Fruit fly (Drosophila melanogaster) whole organism, embryonic: ENCODE data around the gene CG5861.

Experiments used
- ATbp ChIP-seq: fragments of 200-800 bp; sonication (Bioruptor generic); optimal IDR thresholded peaks from 2 replicates; lab custom pipeline; 2017; ENCODE audit warnings: missing biosample characterization, mild to moderate bottlenecking, missing genetic modification characterization, missing genetic modification reagents
- Awh ChIP-seq: fragments of 200-800 bp; sonication (Bioruptor generic); IDR thresholded peaks from 2 replicates; pipeline ENCODE4, ENCODE4 v1.3.6; 2022; ENCODE audit warnings: missing biosample characterization, missing genetic modification characterization
- CG11560 ChIP-seq: fragments of 200-800 bp; sonication (Bioruptor generic); IDR thresholded peaks from 3 replicates; pipeline ENCODE4 v1.3.6; 2022; ENCODE audit warnings: missing biosample characterization, missing genetic modification characterization
- CG14050 ChIP-seq: fragments of 200-800 bp; sonication (Bioruptor generic); IDR thresholded peaks from 3 replicates; pipeline ENCODE4 v1.3.6; 2022; ENCODE audit warnings: missing biosample characterization, missing genetic modification characterization
- CG14441 ChIP-seq: fragments of 200-800 bp; sonication (Bioruptor generic); IDR thresholded peaks from 2 replicates; pipeline ENCODE4 v1.3.6; 2022; ENCODE audit warnings: missing biosample characterization, missing genetic modification characterization
- CG15073 ChIP-seq: fragments of 200-800 bp; sonication (Bioruptor generic); optimal IDR thresholded peaks from 2 replicates; lab custom pipeline; 2016; ENCODE audit warnings: missing biosample characterization, missing genetic modification characterization
- CG1602 ChIP-seq: fragments of 200-800 bp; sonication (Bioruptor generic); optimal IDR thresholded peaks from 3 replicates; lab custom pipeline; 2016; ENCODE audit warnings: missing biosample characterization, missing genetic modification characterization
- CG17328 ChIP-seq: fragments of 200-800 bp; sonication (Bioruptor generic); IDR thresholded peaks from 2 replicates; pipeline ENCODE4 v1.3.6; 2022; ENCODE audit warnings: missing biosample characterization, missing genetic modification characterization
- CG17829 ChIP-seq: fragments of 200-800 bp; optimal IDR thresholded peaks from 2 replicates; lab custom pipeline; 2019; ENCODE audit warnings: missing biosample characterization, mild to moderate bottlenecking, missing genetic modification characterization, moderate library complexity
- CG18476 ChIP-seq: fragments of 200-800 bp; sonication (Bioruptor generic); optimal IDR thresholded peaks from 2 replicates; lab custom pipeline; 2016; ENCODE audit warnings: missing biosample characterization, mild to moderate bottlenecking, missing genetic modification characterization
- CG2116 ChIP-seq: fragments of 200-800 bp; sonication (Bioruptor generic); optimal IDR thresholded peaks from 3 replicates; lab custom pipeline; 2018; ENCODE audit warnings: missing biosample characterization, mild to moderate bottlenecking, missing genetic modification characterization
- CG2199 ChIP-seq: fragments of 200-800 bp; sonication (Bioruptor generic); IDR thresholded peaks from 3 replicates; pipeline ENCODE4 v1.3.6; 2022; ENCODE audit warnings: missing biosample characterization, missing genetic modification characterization
- CG3407 ChIP-seq: fragments of 200-800 bp; sonication (Bioruptor generic); optimal IDR thresholded peaks from 2 replicates; lab custom pipeline; 2018; ENCODE audit warnings: missing biosample characterization, mild to moderate bottlenecking, missing genetic modification characterization
- CG3838 ChIP-seq: fragments of 200-800 bp; sonication (Bioruptor generic); optimal IDR thresholded peaks from 3 replicates; lab custom pipeline; 2016; ENCODE audit warnings: missing biosample characterization, missing genetic modification characterization
- CG8359 ChIP-seq: fragments of 200-800 bp; sonication (Bioruptor generic); optimal IDR thresholded peaks from 2 replicates; lab custom pipeline; 2017; ENCODE audit warnings: missing biosample characterization, mild to moderate bottlenecking, missing genetic modification characterization, borderline replicate concordance
- Dip2 ChIP-seq: fragments of 200-800 bp; sonication (Bioruptor generic); IDR thresholded peaks from 2 replicates; pipeline ENCODE4 v1.3.6; 2022; ENCODE audit warnings: missing biosample characterization, missing genetic modification characterization
- E2f1 ChIP-seq: fragments of 200-800 bp; sonication (Bioruptor generic); IDR thresholded peaks from 2 replicates; pipeline ENCODE4 v1.3.6; 2022; ENCODE audit warnings: missing biosample characterization, missing genetic modification characterization
- GATAe ChIP-seq: fragments of 200-800 bp; sonication (Bioruptor generic); conservative IDR thresholded peaks from 2 replicates; pipeline ENCODE4 v1.3.6; 2022; ENCODE audit warnings: missing biosample characterization, missing genetic modification characterization
- HLH54F ChIP-seq: fragments of 200-800 bp; sonication (Bioruptor generic); optimal IDR thresholded peaks from 3 replicates; lab custom pipeline; 2016; ENCODE audit warnings: missing biosample characterization, missing genetic modification characterization
- Lhr ChIP-seq: fragments of 200-800 bp; sonication (Bioruptor generic); optimal IDR thresholded peaks from 3 replicates; lab custom pipeline; 2017; ENCODE audit warnings: mild to moderate bottlenecking, missing biosample characterization, missing genetic modification reagents, missing genetic modification characterization
- MTF-1 ChIP-seq: fragments of 200-800 bp; sonication (Bioruptor generic); optimal IDR thresholded peaks from 2 replicates; lab custom pipeline; 2018; ENCODE audit warnings: missing biosample characterization, mild to moderate bottlenecking, missing genetic modification characterization, borderline replicate concordance
- Oli ChIP-seq: fragments of 200-800 bp; sonication (Bioruptor generic); optimal IDR thresholded peaks from 2 replicates; lab custom pipeline; 2018; ENCODE audit warnings: missing biosample characterization, mild to moderate bottlenecking, missing genetic modification characterization, moderate library complexity
- Side ChIP-seq: fragments of 200-800 bp; sonication (Bioruptor generic); optimal IDR thresholded peaks from 2 replicates; lab custom pipeline; 2016; ENCODE audit warnings: missing biosample characterization, missing genetic modification characterization
- Sin3A ChIP-seq: fragments of >200 bp; optimal IDR thresholded peaks from 2 replicates; lab custom pipeline; 2018
- Sry-δ ChIP-seq: fragments of 200-800 bp; sonication (Bioruptor generic); optimal IDR thresholded peaks from 2 replicates; lab custom pipeline; 2016; ENCODE audit warnings: missing biosample characterization, missing genetic modification characterization
- Xrp1 ChIP-seq: fragments of 200-800 bp; sonication (Bioruptor generic); IDR thresholded peaks from 2 replicates; pipeline ENCODE4 v1.3.6; 2022; ENCODE audit warnings: missing biosample characterization, missing genetic modification characterization
- ab ChIP-seq: fragments of 200-800 bp; sonication (Bioruptor generic); optimal IDR thresholded peaks from 2 replicates; lab custom pipeline; 2016; ENCODE audit warnings: missing biosample characterization, missing genetic modification characterization
- ato ChIP-seq: fragments of 200-800 bp; sonication (Bioruptor generic); IDR thresholded peaks from 2 replicates; pipeline ENCODE4 v1.3.6; 2022; ENCODE audit warnings: missing biosample characterization, missing genetic modification characterization; ENCODE audit not compliant: partially characterized antibody
- chif ChIP-seq, 2 experiments: fragments of 200-800 bp; sonication (Bioruptor generic); optimal IDR thresholded peaks; 3 replicates each; lab custom pipeline; 2016; ENCODE audit warnings: missing biosample characterization in 2 of 2, missing genetic modification characterization in 2 of 2
- chm ChIP-seq: fragments of 200-800 bp; sonication (Bioruptor generic); IDR thresholded peaks from 2 replicates; pipeline ENCODE4 v1.3.6; 2022; ENCODE audit warnings: missing biosample characterization, missing genetic modification characterization
- chn ChIP-seq: fragments of 200-800 bp; sonication (Bioruptor generic); optimal IDR thresholded peaks from 2 replicates; lab custom pipeline; 2016; ENCODE audit warnings: missing biosample characterization, missing genetic modification characterization
- crp ChIP-seq, 2 experiments: fragments of 200-800 bp; sonication (Bioruptor generic); optimal IDR thresholded peaks; 2 replicates in 1 of 2; 3 replicates in 1 of 2; lab custom pipeline; 2017; ENCODE audit warnings: missing biosample characterization in 2 of 2, missing genetic modification characterization in 2 of 2, mild to moderate bottlenecking in 1 of 2, moderate library complexity in 1 of 2
- dpn ChIP-seq, 2 experiments: fragments of 200-800 bp; sonication (Bioruptor generic); optimal IDR thresholded peaks; 3 replicates each; lab custom pipeline; 2016; ENCODE audit warnings: missing biosample characterization in 2 of 2, missing genetic modification characterization in 2 of 2
- en ChIP-seq: fragments of 200-800 bp; sonication (Bioruptor generic); optimal IDR thresholded peaks from 2 replicates; lab custom pipeline; 2016; ENCODE audit warnings: missing biosample characterization, missing genetic modification characterization
- esg ChIP-seq: fragments of 200-800 bp; sonication (Bioruptor generic); conservative IDR thresholded peaks from 2 replicates; pipeline ENCODE4 v1.3.6; 2022; ENCODE audit warnings: missing biosample characterization, missing genetic modification characterization
- fd102C ChIP-seq: fragments of 200-800 bp; sonication (Bioruptor generic); optimal IDR thresholded peaks from 2 replicates; lab custom pipeline; 2018; ENCODE audit warnings: missing biosample characterization, mild to moderate bottlenecking, missing genetic modification characterization, moderate library complexity
- fd64A ChIP-seq: fragments of 200-800 bp; sonication (Bioruptor generic); optimal IDR thresholded peaks from 3 replicates; lab custom pipeline; 2018; ENCODE audit warnings: missing biosample characterization, mild to moderate bottlenecking, missing genetic modification characterization
- fu2 ChIP-seq: fragments of 200-800 bp; sonication (Bioruptor generic); optimal IDR thresholded peaks from 2 replicates; lab custom pipeline; 2016; ENCODE audit warnings: missing biosample characterization, missing genetic modification characterization
- inv ChIP-seq: fragments of 200-800 bp; sonication (Bioruptor generic); IDR thresholded peaks from 2 replicates; pipeline ENCODE4 v1.3.6; 2022; ENCODE audit warnings: missing biosample characterization, missing genetic modification characterization; ENCODE audit not compliant: partially characterized antibody
- nerfin-1 ChIP-seq: fragments of 200-800 bp; sonication (Bioruptor generic); optimal IDR thresholded peaks from 3 replicates; lab custom pipeline; 2019; ENCODE audit warnings: missing biosample characterization, mild to moderate bottlenecking, missing genetic modification characterization, moderate library complexity
- phol ChIP-seq: fragments of 200-800 bp; sonication (Bioruptor generic); optimal IDR thresholded peaks from 3 replicates; lab custom pipeline; 2018; ENCODE audit warnings: missing biosample characterization, mild to moderate bottlenecking, missing genetic modification characterization, moderate library complexity
- prd ChIP-seq, 3 experiments: fragments of >200 bp in 2 of 3; fragments of 200-800 bp in 1 of 3; sonication (Bioruptor generic) in 1 of 3; optimal IDR thresholded peaks in 2 of 3; IDR thresholded peaks in 1 of 3; 2 replicates in 2 of 3; 3 replicates in 1 of 3; pipeline versions ENCODE4 v1.3.6 to Lab custom; 2017 to 2022; ENCODE audit warnings: missing biosample characterization in 1 of 3, missing genetic modification characterization in 1 of 3
- ranshi ChIP-seq: fragments of 200-800 bp; sonication (Bioruptor generic); IDR thresholded peaks from 2 replicates; pipeline ENCODE4 v1.3.6; 2022; ENCODE audit warnings: missing biosample characterization, missing genetic modification characterization
- schlank ChIP-seq: fragments of 200-800 bp; sonication (Bioruptor generic); optimal IDR thresholded peaks from 2 replicates; lab custom pipeline; 2018; ENCODE audit warnings: missing biosample characterization, mild to moderate bottlenecking, missing genetic modification characterization
- seq ChIP-seq: fragments of 200-800 bp; sonication (Bioruptor generic); IDR thresholded peaks from 2 replicates; pipeline ENCODE4 v1.3.6; 2022; ENCODE audit warnings: missing biosample characterization, missing genetic modification characterization
- so ChIP-seq: fragments of 200-800 bp; sonication (Bioruptor generic); IDR thresholded peaks from 3 replicates; pipeline ENCODE4 v1.3.6; 2022; ENCODE audit warnings: missing biosample characterization, missing genetic modification characterization
- ssp ChIP-seq: fragments of 200-800 bp; sonication (Bioruptor generic); IDR thresholded peaks from 2 replicates; pipeline ENCODE4 v1.3.6; 2022; ENCODE audit warnings: missing biosample characterization, missing genetic modification characterization
- stwl ChIP-seq: fragments of 200-800 bp; sonication (Bioruptor generic); optimal IDR thresholded peaks from 3 replicates; lab custom pipeline; 2018; ENCODE audit warnings: missing biosample characterization, mild to moderate bottlenecking, missing genetic modification characterization, moderate library complexity
- tup ChIP-seq: fragments of 200-800 bp; sonication (Bioruptor generic); optimal IDR thresholded peaks from 2 replicates; lab custom pipeline; 2016; ENCODE audit warnings: missing biosample characterization, mild to moderate bottlenecking, missing genetic modification characterization, moderate library complexity

CG5861 gene

DNA sequence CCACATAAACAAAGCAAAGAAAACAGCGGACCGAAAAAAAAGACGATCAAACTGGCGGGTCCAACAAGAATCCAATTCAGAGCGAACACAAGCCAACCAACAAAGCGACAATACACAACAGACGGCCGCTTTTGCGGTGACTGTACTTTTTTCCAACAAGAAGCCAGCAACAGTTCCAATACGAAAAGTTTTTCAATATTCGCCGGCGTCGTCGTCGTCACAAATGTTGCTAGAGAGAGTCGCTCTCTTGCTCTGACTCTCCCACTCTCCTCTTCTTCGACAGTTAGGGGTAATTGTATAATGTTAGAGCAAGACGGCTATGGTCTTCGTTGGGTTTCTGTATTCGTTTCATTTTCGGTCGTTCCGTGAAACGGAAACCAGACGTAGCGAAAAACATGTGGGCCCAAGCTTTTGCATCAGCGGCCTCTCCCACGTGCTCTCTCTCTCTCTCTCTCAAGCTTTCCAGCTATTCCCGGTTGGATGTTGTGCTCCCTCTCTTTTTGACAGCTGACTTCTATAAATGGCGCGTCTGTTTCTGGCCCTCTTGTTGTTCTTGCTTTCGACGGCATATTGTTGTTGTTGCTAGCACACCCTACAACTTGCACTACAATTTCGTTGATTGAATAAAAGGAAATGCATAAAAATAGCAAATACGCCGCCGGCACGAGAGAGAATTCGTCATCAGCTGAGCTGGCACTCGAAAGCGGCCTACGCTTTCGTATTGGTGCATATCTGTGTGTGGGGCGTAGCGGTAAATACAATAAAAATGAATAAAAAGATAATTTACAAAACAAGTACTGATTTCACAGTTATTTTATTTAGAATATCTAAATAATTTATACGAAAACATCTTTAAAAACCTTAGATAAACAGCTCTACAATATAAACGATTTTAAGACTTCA is 37.6 kb downstream of the CG5861 start (continued):
- TF ChIP-seq tup (GFP tag; lab: Kevin White, UChicago) = no peak
- TF ChIP-seq ato (GFP tag; lab: Robert Waterston, UW) = no peak
- peak; percentile 28 for TF ChIP-seq chn
- no peak for TF ChIP-seq chm (GFP tag; lab: Robert Waterston, UW)
- no peak for TF ChIP-seq CG14441 (GFP tag; lab: Robert Waterston, UW)
- no peak for TF ChIP-seq fu2 (GFP tag; lab: Kevin White, UChicago)
- TF ChIP-seq seq = no peak
- TF ChIP-seq GATAe (GFP tag; lab: Robert Waterston, UW) = no peak
- peak; percentile 11 to 89 for TF ChIP-seq crp (GFP tag; optimal IDR thresholded peaks at IDR 0.05; lab: Kevin White, UChicago)
- TF ChIP-seq MTF-1 (GFP tag; lab: Kevin White, UChicago) = peak; percentile 93
- no peak for TF ChIP-seq prd (optimal IDR thresholded peaks at IDR 0.05; lab: Kevin White, UChicago)
- no peak for TF ChIP-seq prd (GFP tag; IDR thresholded peaks at IDR 0.05; lab: Robert Waterston, UW)
- peak; percentile 69 for TF ChIP-seq CG3407 (GFP tag; lab: Kevin White, UChicago)
- peak; percentile 45 for TF ChIP-seq en
- TF ChIP-seq CG15073 (GFP tag; lab: Kevin White, UChicago) = no peak
- TF ChIP-seq fd64A = peak; percentile 90
- TF ChIP-seq Xrp1 (GFP tag; lab: Robert Waterston, UW) = no peak
- peak; percentile 71 for TF ChIP-seq CG2116 (GFP tag; lab: Kevin White, UChicago)
- TF ChIP-seq phol = no peak
- TF ChIP-seq schlank (tag; lab: Kevin White, UChicago) = peak; percentile 88
- no peak for TF ChIP-seq inv (GFP tag; lab: Robert Waterston, UW)
- TF ChIP-seq Awh (GFP tag; lab: Robert Waterston, UW) = no peak
- TF ChIP-seq CG17328 (GFP tag; lab: Robert Waterston, UW) = no peak
- no peak for TF ChIP-seq so (GFP tag; lab: Robert Waterston, UW)
- peak; percentile 13 for TF ChIP-seq Lhr (GFP tag; lab: Kevin White, UChicago)
- TF ChIP-seq esg (GFP tag; lab: Robert Waterston, UW) = no peak
- no peak for TF ChIP-seq Sry-δ (GFP tag; lab: Kevin White, UChicago)
- TF ChIP-seq CG18476 (GFP tag; lab: Kevin White, UChicago) = no peak
- TF ChIP-seq fd102C (GFP tag; lab: Kevin White, UChicago) = no peak
- no peak for TF ChIP-seq CG2199 (GFP tag; lab: Robert Waterston, UW)
- no peak for TF ChIP-seq ranshi (GFP tag; lab: Robert Waterston, UW)
- peak; percentile 90 for TF ChIP-seq ATbp (GFP tag; lab: Kevin White, UChicago)
- no peak for TF ChIP-seq dpn (GFP tag; optimal IDR thresholded peaks at IDR 0.05; lab: Kevin White, UChicago)
- TF ChIP-seq CG11560 (tag; lab: Robert Waterston, UW) = no peak
- TF ChIP-seq CG1602 = no peak
- no peak for TF ChIP-seq Dip2 (GFP tag; lab: Robert Waterston, UW)
- TF ChIP-seq CG14050 (GFP tag; lab: Robert Waterston, UW) = no peak
- peak; percentile 67 for TF ChIP-seq nerfin-1 (tag; lab: Kevin White, UChicago)
- TF ChIP-seq CG3838 (GFP tag; lab: Kevin White, UChicago) = peak; percentile 99
- TF ChIP-seq Oli (tag; lab: Kevin White, UChicago) = peak; percentile 0
- no peak for TF ChIP-seq stwl (tag; lab: Kevin White, UChicago)
- TF ChIP-seq Sin3A (lab: Kevin White, UChicago) = no peak
- peak; percentile 24 for TF ChIP-seq CG17829
- no peak for TF ChIP-seq E2f1 (GFP tag; lab: Robert Waterston, UW)
- TF ChIP-seq ab = peak; percentile 22
- peak; percentile 47 for TF ChIP-seq CG8359 (GFP tag; lab: Kevin White, UChicago)
- TF ChIP-seq ssp (GFP tag; lab: Robert Waterston, UW) = no peak
- peak; percentile 80 for TF ChIP-seq Side
- no peak for TF ChIP-seq HLH54F (GFP tag; lab: Kevin White, UChicago)
- no peak for TF ChIP-seq chif (GFP tag; optimal IDR thresholded peaks at IDR 0.05; lab: Kevin White, UChicago)
